Fruit fly (Drosophila melanogaster) whole organism, embryonic: Measurements from ENCODE around the gene Pino.

ENCODE experiments used
- CG14441 ChIP-seq: fragments of 200-800 bp; sonication (Bioruptor generic); IDR thresholded peaks from 2 replicates; pipeline ENCODE4 v1.3.6; 2022; ENCODE audit warnings: missing biosample characterization, missing genetic modification characterization
- CHES-1-like ChIP-seq: fragments of 200-800 bp; sonication (Bioruptor generic); optimal IDR thresholded peaks from 2 replicates; lab custom pipeline; 2016; ENCODE audit warnings: missing biosample characterization, missing genetic modification characterization
- Med ChIP-seq: fragments of 200-800 bp; sonication (Bioruptor generic); peaks from one replicate; lab custom pipeline; 2016; ENCODE audit warnings: missing biosample characterization, missing genetic modification characterization, mild to moderate bottlenecking, inconsistent platforms, moderate library complexity
- fru ChIP-seq: fragments of >200 bp; optimal IDR thresholded peaks from 2 replicates; lab custom pipeline; 2017

- no peak for TF ChIP-seq CHES-1-like (GFP tag; lab: Kevin White, UChicago)
- TF ChIP-seq Med (GFP tag; lab: Kevin White, UChicago), result no peak
- TF ChIP-seq CG14441, result no peak
- TF ChIP-seq fru (lab: Kevin White, UChicago), result no peak
These were observed 59.3 kb downstream of the Pino start for dm6 chr2L:1069475-1069874.
